Fruit fly (Drosophila melanogaster) Kc167 (cell line): Measurements from ENCODE around the gene CG32259.

Experiments used
- h ChIP-seq: fragments of >200 bp; optimal IDR thresholded peaks from 3 replicates; lab custom pipeline; 2018; ENCODE audit warnings: missing external identifiers
- insv ChIP-seq: fragments of >200 bp; optimal IDR thresholded peaks from 3 replicates; lab custom pipeline; 2018; ENCODE audit warnings: missing external identifiers
- ttk ChIP-seq: sonication (Bioruptor generic); optimal IDR thresholded peaks from 2 replicates; lab custom pipeline; 2017; ENCODE audit warnings: missing external identifiers

- TF ChIP-seq ttk (lab: Kevin White, UChicago) (no peak), h (lab: Kevin White, UChicago) (no peak), insv (lab: Kevin White, UChicago) (no peak)
Observed at dm6 chr3L:4028305-4028704, 40.9 kb upstream of the CG32259 start, which contains the start of the genes Gr64b and Gr64c.
